Fruit fly (Drosophila melanogaster): Measurements from ENCODE around the gene CG12817.

CG12817 gene

DNA sequence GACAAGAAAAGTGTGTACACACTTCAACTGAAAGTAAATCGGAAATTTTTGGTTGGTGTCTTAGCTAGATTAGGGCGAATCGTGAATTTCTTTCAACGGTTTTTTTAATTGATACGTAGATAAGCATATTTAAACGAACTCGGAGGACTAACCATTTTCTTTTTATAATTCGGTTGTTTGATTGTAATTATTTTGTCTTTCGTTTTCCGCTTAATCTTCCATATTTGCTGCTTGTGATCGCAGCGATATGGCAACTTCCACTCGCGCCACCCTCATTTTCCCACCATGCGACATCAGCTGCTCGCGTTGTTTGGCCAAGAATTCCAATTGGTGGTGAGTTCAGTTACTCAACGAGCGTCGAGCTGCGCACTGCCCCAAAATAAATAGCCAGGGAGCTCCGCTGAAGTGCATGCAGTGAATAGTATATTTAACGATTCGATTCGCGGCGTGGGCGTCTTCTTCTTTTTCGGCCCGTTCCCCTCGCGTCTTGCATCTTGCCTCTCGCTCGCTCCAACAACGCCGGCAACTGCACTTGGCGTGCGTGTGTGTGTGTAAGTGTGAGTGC lies 39.5 kb upstream of the CG12817 start, which contains the start of gene Nuak (continued):
- TF ChIP-seq grn (GFP tag; optimal IDR thresholded peaks at IDR 0.05): peak; percentile 76
- no peak for TF ChIP-seq fd64A (GFP tag; optimal IDR thresholded peaks at IDR 0.05)
- TF ChIP-seq CG10462 (GFP tag; optimal IDR thresholded peaks at IDR 0.05): peak; percentile 70
- TF ChIP-seq cad (GFP tag; optimal IDR thresholded peaks at IDR 0.05): no peak
- TF ChIP-seq pum (GFP tag; optimal IDR thresholded peaks at IDR 0.05): peak; percentile 95
- no peak for TF ChIP-seq CG11696 (GFP tag; IDR thresholded peaks at IDR 0.05)
- peak; percentile 82 for TF ChIP-seq CG3281 (GFP tag; optimal IDR thresholded peaks at IDR 0.05)
- TF ChIP-seq kay (GFP tag; optimal IDR thresholded peaks at IDR 0.05): peak; percentile 60
- peak; percentile 93 for TF ChIP-seq CG9609 (GFP tag; optimal IDR thresholded peaks at IDR 0.05)
- peak; percentile 84 for TF ChIP-seq Meics (GFP tag; optimal IDR thresholded peaks at IDR 0.05)
- TF ChIP-seq shn (GFP tag; optimal IDR thresholded peaks at IDR 0.05): peak; percentile 96
- no peak for TF ChIP-seq E2f2 (GFP tag; IDR thresholded peaks at IDR 0.05)
- no peak for TF ChIP-seq Ravus (GFP tag; IDR thresholded peaks at IDR 0.05)
- TF ChIP-seq nom (GFP tag; optimal IDR thresholded peaks at IDR 0.05): peak; percentile 46
- no peak for TF ChIP-seq sisA (GFP tag; IDR thresholded peaks at IDR 0.05)
- peak; percentile 82 for TF ChIP-seq mirr (GFP tag; optimal IDR thresholded peaks at IDR 0.05)
- TF ChIP-seq HLH54F (GFP tag; optimal IDR thresholded peaks at IDR 0.05): peak; percentile 96
- TF ChIP-seq CG6683 (GFP tag; optimal IDR thresholded peaks at IDR 0.05): peak; percentile 56
- peak; percentile 90 for TF ChIP-seq CG15514 (GFP tag; optimal IDR thresholded peaks at IDR 0.05)
- peak; percentile 71 for TF ChIP-seq BEAF-32 (GFP tag; optimal IDR thresholded peaks at IDR 0.05)
- peak; percentile 96 for TF ChIP-seq MTF-1 (GFP tag; optimal IDR thresholded peaks at IDR 0.05; ENCODE audit: borderline replicate concordance)
- peak; percentile 97 for TF ChIP-seq Elba2 (GFP tag; optimal IDR thresholded peaks at IDR 0.05)
- peak; percentile 93 for TF ChIP-seq phol (tag; optimal IDR thresholded peaks at IDR 0.05)
- TF ChIP-seq CG17359 (tag; optimal IDR thresholded peaks at IDR 0.05): peak; percentile 74
- TF ChIP-seq Six4 (GFP tag; optimal IDR thresholded peaks at IDR 0.05): peak; percentile 87
- peak; percentile 70 for TF ChIP-seq CG12071 (GFP tag; optimal IDR thresholded peaks at IDR 0.05)
- peak; percentile 58 for TF ChIP-seq Usf (GFP tag; optimal IDR thresholded peaks at IDR 0.05)
- TF ChIP-seq CG3847 (GFP tag; IDR thresholded peaks at IDR 0.05): no peak
- TF ChIP-seq bsh (GFP tag; optimal IDR thresholded peaks at IDR 0.05): peak in 1 of 2 experiments; percentile 78
- TF ChIP-seq CG30431 (GFP tag; optimal IDR thresholded peaks at IDR 0.05): peak; percentile 84
- TF ChIP-seq lola (GFP tag; optimal IDR thresholded peaks at IDR 0.05): peak in 1 of 3 experiments; percentile 78
- peak; percentile 54 for TF ChIP-seq corto (GFP tag; optimal IDR thresholded peaks at IDR 0.05)
- TF ChIP-seq prd (optimal IDR thresholded peaks at IDR 0.05): no peak
- TF ChIP-seq prd (GFP tag; IDR thresholded peaks at IDR 0.05): no peak
- TF ChIP-seq CG11695 (GFP tag; IDR thresholded peaks at IDR 0.05): no peak
- TF ChIP-seq CG31224 (GFP tag; IDR thresholded peaks at IDR 0.05): no peak
- peak; percentile 94 for TF ChIP-seq CG7786 (GFP tag; optimal IDR thresholded peaks at IDR 0.05)
- TF ChIP-seq CG16813 (GFP tag; IDR thresholded peaks at IDR 0.05; ENCODE audit: partially characterized antibody): no peak
- no peak for TF ChIP-seq gce (GFP tag; IDR thresholded peaks at IDR 0.05)
- no peak for TF ChIP-seq E2f1 (GFP tag; IDR thresholded peaks at IDR 0.05)
- peak; percentile 89 for TF ChIP-seq CG4282 (GFP tag; optimal IDR thresholded peaks at IDR 0.05)
- no peak for TF ChIP-seq CG4360 (GFP tag; IDR thresholded peaks at IDR 0.05)
- TF ChIP-seq ttk (GFP tag; IDR thresholded peaks at IDR 0.05): no peak
- peak; percentile 33 for TF ChIP-seq MESR4 (GFP tag; optimal IDR thresholded peaks at IDR 0.05)
- peak; percentile 92 for TF ChIP-seq CG12155 (GFP tag; optimal IDR thresholded peaks at IDR 0.05)
- TF ChIP-seq mld (GFP tag; IDR thresholded peaks at IDR 0.05; ENCODE audit: partially characterized antibody): no peak
- TF ChIP-seq CG9727 (GFP tag; optimal IDR thresholded peaks at IDR 0.05): peak; percentile 92
- peak; percentile 71 for TF ChIP-seq fd96Cb (tag; optimal IDR thresholded peaks at IDR 0.05)
- TF ChIP-seq Abd-B (GFP tag; optimal IDR thresholded peaks at IDR 0.05): peak; percentile 83
- TF ChIP-seq Dll (GFP tag; IDR thresholded peaks at IDR 0.05; ENCODE audit: partially characterized antibody): no peak
